Worm (Caenorhabditis elegans): ENCODE data around the gene cfim-2.

DNA sequence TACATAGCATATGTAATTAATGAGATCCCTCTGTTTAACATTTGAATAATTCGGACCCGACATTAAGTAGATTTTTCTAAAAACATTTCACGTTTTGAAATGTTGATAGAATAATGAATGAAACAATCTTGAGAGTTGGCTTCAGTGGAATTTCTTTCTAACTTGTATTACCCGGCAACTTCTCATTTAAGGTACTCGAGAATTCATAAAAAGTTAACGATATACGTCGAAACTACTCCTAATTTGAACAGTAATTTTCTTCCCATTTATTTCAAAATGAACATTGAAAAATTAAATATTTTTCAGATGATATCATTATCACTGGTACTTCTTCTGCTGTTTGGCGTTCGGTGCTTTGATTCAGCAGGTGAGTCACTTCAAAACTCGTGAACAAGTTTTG, 19.4 kb upstream of the cfim-2 start, which contains the start of gene C27B7.7:
- TF ChIP-seq B0336.3 (GFP tag; IDR thresholded peaks at IDR 0.05) = no peak
- no peak for TF ChIP-seq B0261.1 (tag; optimal IDR thresholded peaks at IDR 0.05)
- no peak for TF ChIP-seq F33H1.4 (GFP tag; IDR thresholded peaks at IDR 0.05)
- no peak for TF ChIP-seq aptf-2 (GFP tag; conservative IDR thresholded peaks at IDR 0.05)
- TF ChIP-seq F52B5.7 (tag; optimal IDR thresholded peaks at IDR 0.05) = no peak
- no peak for TF ChIP-seq ama-1 (optimal IDR thresholded peaks at IDR 0.05)
- no peak for TF ChIP-seq ama-1 (GFP tag; optimal IDR thresholded peaks at IDR 0.05)
- no peak for TF ChIP-seq somi-1 (GFP tag; optimal IDR thresholded peaks at IDR 0.05)
- TF ChIP-seq Y79H2A.3 (GFP tag; conservative IDR thresholded peaks at IDR 0.05) = no peak
- no peak for TF ChIP-seq pbrm-1 (GFP tag; IDR thresholded peaks at IDR 0.05)
- TF ChIP-seq sea-2 (GFP tag; IDR thresholded peaks at IDR 0.05) = no peak
- TF ChIP-seq aptf-3 (GFP tag; IDR thresholded peaks at IDR 0.05) = no peak
- TF ChIP-seq dpl-1 (GFP tag; optimal IDR thresholded peaks at IDR 0.05) = no peak
